Fruit fly (Drosophila melanogaster) whole organism, pupa: ENCODE data around the gene CG4757.

Source experiments
- CG10348 ChIP-seq: fragments of 200-800 bp; sonication (Bioruptor generic); IDR thresholded peaks from 2 replicates; pipeline ENCODE4 v1.3.6; 2022; ENCODE audit warnings: missing biosample characterization, missing genetic modification characterization
- CG12605 ChIP-seq: fragments of 200-800 bp; sonication (Bioruptor generic); IDR thresholded peaks from 2 replicates; pipeline ENCODE4 v1.3.6; 2022; ENCODE audit warnings: missing biosample characterization, missing genetic modification characterization
- CG13204 ChIP-seq: fragments of 200-800 bp; sonication (Bioruptor generic); optimal IDR thresholded peaks from 2 replicates; lab custom pipeline; 2018; ENCODE audit warnings: missing biosample characterization, mild to moderate bottlenecking, missing genetic modification characterization, moderate library complexity
- CG14655 ChIP-seq: fragments of 200-800 bp; sonication (Bioruptor generic); optimal IDR thresholded peaks from 3 replicates; lab custom pipeline; 2017; ENCODE audit warnings: mild to moderate bottlenecking, missing biosample characterization, missing genetic modification reagents, missing genetic modification characterization
- CG15710 ChIP-seq: fragments of 200-800 bp; sonication (Bioruptor generic); optimal IDR thresholded peaks from 2 replicates; lab custom pipeline; 2018; ENCODE audit warnings: missing biosample characterization, mild to moderate bottlenecking, missing genetic modification characterization, moderate library complexity
- CG17806 ChIP-seq: fragments of 200-800 bp; sonication (Bioruptor generic); optimal IDR thresholded peaks from 2 replicates; lab custom pipeline; 2018; ENCODE audit warnings: missing biosample characterization, mild to moderate bottlenecking, missing genetic modification characterization, moderate library complexity
- CG32121 ChIP-seq: fragments of 200-800 bp; sonication (Bioruptor generic); IDR thresholded peaks from 2 replicates; pipeline ENCODE4 v1.3.6; 2022; ENCODE audit warnings: missing biosample characterization, missing genetic modification characterization
- CG34367 ChIP-seq: fragments of 200-800 bp; sonication (Bioruptor generic); optimal IDR thresholded peaks from 2 replicates; lab custom pipeline; 2018; ENCODE audit warnings: missing biosample characterization, mild to moderate bottlenecking, missing genetic modification characterization
- CG4496 ChIP-seq: fragments of 200-800 bp; sonication (Bioruptor generic); IDR thresholded peaks from 3 replicates; pipeline ENCODE4 v1.3.6; 2022; ENCODE audit warnings: missing biosample characterization, missing genetic modification characterization
- CG8159 ChIP-seq: fragments of 200-800 bp; sonication (Bioruptor generic); optimal IDR thresholded peaks from 3 replicates; lab custom pipeline; 2018; ENCODE audit warnings: missing biosample characterization, mild to moderate bottlenecking, missing genetic modification characterization, moderate library complexity
- CG8301 ChIP-seq: fragments of 200-800 bp; sonication (Bioruptor generic); optimal IDR thresholded peaks from 2 replicates; lab custom pipeline; 2018; ENCODE audit warnings: missing biosample characterization, mild to moderate bottlenecking, missing genetic modification characterization
- CG9948 ChIP-seq: fragments of 200-800 bp; sonication (Bioruptor generic); optimal IDR thresholded peaks from 2 replicates; lab custom pipeline; 2018; ENCODE audit warnings: missing biosample characterization, mild to moderate bottlenecking, missing genetic modification characterization, moderate library complexity
- D1 ChIP-seq: fragments of 200-800 bp; sonication (Bioruptor generic); optimal IDR thresholded peaks from 2 replicates; lab custom pipeline; 2018; ENCODE audit warnings: missing biosample characterization, mild to moderate bottlenecking, missing genetic modification characterization, moderate library complexity
- EcR ChIP-seq: fragments of 200-800 bp; sonication (Bioruptor generic); optimal IDR thresholded peaks from 3 replicates; lab custom pipeline; 2019; ENCODE audit warnings: missing biosample characterization, missing genetic modification characterization, mild to moderate bottlenecking, moderate library complexity, missing genetic modification reagents
- Ets98B ChIP-seq: fragments of 200-800 bp; sonication (Bioruptor generic); IDR thresholded peaks from 2 replicates; pipeline ENCODE4 v1.3.6; 2022; ENCODE audit warnings: missing biosample characterization, missing genetic modification characterization
- Pif1A ChIP-seq: fragments of 200-800 bp; sonication (Bioruptor generic); optimal IDR thresholded peaks from 3 replicates; lab custom pipeline; 2016; ENCODE audit warnings: missing biosample characterization, missing genetic modification characterization
- Pif1B ChIP-seq: fragments of 200-800 bp; sonication (Bioruptor generic); optimal IDR thresholded peaks from 3 replicates; lab custom pipeline; 2016; ENCODE audit warnings: missing biosample characterization, missing genetic modification characterization
- Snoo ChIP-seq: fragments of 200-800 bp; sonication (Bioruptor generic); optimal IDR thresholded peaks from 3 replicates; lab custom pipeline; 2017; ENCODE audit warnings: missing biosample characterization, mild to moderate bottlenecking, missing genetic modification characterization, inconsistent platforms
- fd96Ca ChIP-seq: fragments of 200-800 bp; sonication (Bioruptor generic); IDR thresholded peaks from 3 replicates; pipeline ENCODE4 v1.3.6; 2022; ENCODE audit warnings: missing biosample characterization, missing genetic modification characterization
- gl ChIP-seq: fragments of 200-800 bp; sonication (Bioruptor generic); optimal IDR thresholded peaks from 2 replicates; lab custom pipeline; 2018; ENCODE audit warnings: missing biosample characterization, mild to moderate bottlenecking, missing genetic modification characterization
- rn ChIP-seq: fragments of 200-800 bp; sonication (Bioruptor generic); IDR thresholded peaks from 2 replicates; pipeline ENCODE4 v1.3.6; 2022; ENCODE audit warnings: missing biosample characterization, missing genetic modification characterization

The CG4757 gene

dm6 chr3R:11200885-11201421, 39.9 kb downstream of the CG4757 start:
- no peak for TF ChIP-seq gl (tag; lab: Kevin White, UChicago)
- peak; percentile 67 for TF ChIP-seq CG32121 (GFP tag; lab: Robert Waterston, UW)
- TF ChIP-seq CG17806: peak; percentile 64
- peak; percentile 50 for TF ChIP-seq CG9948 (tag; lab: Kevin White, UChicago)
- no peak for TF ChIP-seq EcR
- TF ChIP-seq CG13204 (GFP tag; lab: Kevin White, UChicago): no peak
- TF ChIP-seq Snoo (tag; lab: Kevin White, UChicago): peak; percentile 62
- peak; percentile 81 for TF ChIP-seq Pif1A (GFP tag; lab: Kevin White, UChicago)
- peak; percentile 67 for TF ChIP-seq CG14655 (GFP tag; lab: Kevin White, UChicago)
- peak; percentile 49 for TF ChIP-seq CG15710 (tag; lab: Kevin White, UChicago)
- no peak for TF ChIP-seq D1 (tag; lab: Kevin White, UChicago)
- peak; percentile 57 for TF ChIP-seq CG8301 (tag; lab: Kevin White, UChicago)
- TF ChIP-seq fd96Ca (GFP tag; lab: Robert Waterston, UW): peak; percentile 71; the same call in 2 of the 3 replicates
- TF ChIP-seq rn (GFP tag; lab: Robert Waterston, UW): no peak
- no peak for TF ChIP-seq CG10348 (GFP tag; lab: Robert Waterston, UW)
- TF ChIP-seq CG12605: no peak
- peak; percentile 24 for TF ChIP-seq CG34367 (tag; lab: Kevin White, UChicago)
- peak; percentile 67 for TF ChIP-seq CG8159 (tag; lab: Kevin White, UChicago)
- peak; percentile 57; the same call in 1 of the 2 replicates for TF ChIP-seq Ets98B (GFP tag; lab: Robert Waterston, UW)
- peak; percentile 80 for TF ChIP-seq Pif1B
- peak; percentile 65; the same call in 2 of the 3 replicates for TF ChIP-seq CG4496
- TF ChIP-seq, all 21 proteins: peak for 14

- TF ChIP-seq EcR (peak; percentile 42), CG9948 (tag; lab: Kevin White, UChicago) (no peak)
These were observed 47.8 kb downstream of the CG4757 start for dm6 chr3R:11208766-11209331.

- TF ChIP-seq CG8159 (tag; lab: Kevin White, UChicago) (peak; percentile 47), Ets98B (GFP tag; lab: Robert Waterston, UW) (peak; percentile 36), Pif1A (GFP tag; lab: Kevin White, UChicago) (peak; percentile 52), CG34367 (tag; lab: Kevin White, UChicago) (peak; percentile 4), CG15710 (tag; lab: Kevin White, UChicago) (peak; percentile 18), CG32121 (GFP tag; lab: Robert Waterston, UW) (no peak), CG9948 (tag; lab: Kevin White, UChicago) (peak; percentile 3), rn (GFP tag; lab: Robert Waterston, UW) (no peak), CG8301 (tag; lab: Kevin White, UChicago) (peak; percentile 15), Snoo (tag; lab: Kevin White, UChicago) (peak; percentile 4), Pif1B (peak; percentile 14), CG10348 (GFP tag; lab: Robert Waterston, UW) (no peak), CG13204 (GFP tag; lab: Kevin White, UChicago) (no peak)
- TF ChIP-seq, all 21 proteins: peak for 9
These were observed 48.9 kb downstream of the CG4757 start, which contains the start of the genes SdhC and Tctp for dm6 chr3R:11209801-11210402. TSS of gene SdhC (minus strand) at chr3R:11209849. TSS of gene Tctp (plus strand) at chr3R:11210247.

- TF ChIP-seq fd96Ca (GFP tag; lab: Robert Waterston, UW) (no peak; the same call in 2 of the 3 replicates), CG8159 (tag; lab: Kevin White, UChicago) (peak; percentile 58), CG10348 (GFP tag; lab: Robert Waterston, UW) (no peak), Ets98B (GFP tag; lab: Robert Waterston, UW) (peak; percentile 62), CG34367 (tag; lab: Kevin White, UChicago) (peak; percentile 29), Pif1A (GFP tag; lab: Kevin White, UChicago) (peak; percentile 66), gl (tag; lab: Kevin White, UChicago) (no peak), D1 (tag; lab: Kevin White, UChicago) (no peak), CG9948 (tag; lab: Kevin White, UChicago) (peak; percentile 44), CG4496 (peak; percentile 65; the same call in 2 of the 3 replicates), Pif1B (peak; percentile 41), CG13204 (GFP tag; lab: Kevin White, UChicago) (no peak), CG32121 (GFP tag; lab: Robert Waterston, UW) (peak; percentile 73), CG12605 (peak; percentile 78), CG8301 (tag; lab: Kevin White, UChicago) (peak; percentile 59), CG15710 (tag; lab: Kevin White, UChicago) (peak; percentile 58), rn (GFP tag; lab: Robert Waterston, UW) (peak; percentile 27; the same call in 1 of the 2 replicates), Snoo (tag; lab: Kevin White, UChicago) (peak; percentile 56), EcR (peak; percentile 95), CG17806 (peak; percentile 61), CG14655 (GFP tag; lab: Kevin White, UChicago) (no peak)
- TF ChIP-seq, all 21 proteins: peak for 15
These were observed 50.5 kb downstream of the CG4757 start for dm6 chr3R:11211291-11212061.
